Fruit fly (Drosophila melanogaster) whole organism, embryonic: ENCODE results near the gene CG42399.

Experiments
- Asciz ChIP-seq: fragments of 200-800 bp; sonication (Bioruptor generic); optimal IDR thresholded peaks from 2 replicates; lab custom pipeline; 2017; ENCODE audit warnings: missing biosample characterization, mild to moderate bottlenecking, missing genetic modification characterization, missing genetic modification reagents
- BtbVII ChIP-seq: fragments of 200-800 bp; sonication (Bioruptor generic); optimal IDR thresholded peaks from 3 replicates; lab custom pipeline; 2017; ENCODE audit warnings: missing biosample characterization, mild to moderate bottlenecking, missing genetic modification characterization
- CG10209 ChIP-seq: fragments of 200-800 bp; sonication (Bioruptor generic); optimal IDR thresholded peaks from 3 replicates; lab custom pipeline; 2017; ENCODE audit warnings: missing biosample characterization, mild to moderate bottlenecking, missing genetic modification characterization, missing genetic modification reagents
- CG10366 ChIP-seq: fragments of 200-800 bp; sonication (Bioruptor generic); IDR thresholded peaks from 2 replicates; pipeline ENCODE4 v1.3.6; 2022; ENCODE audit warnings: missing biosample characterization, missing genetic modification characterization
- CG11247 ChIP-seq: fragments of 200-800 bp; sonication (Bioruptor generic); IDR thresholded peaks from 2 replicates; pipeline ENCODE4 v1.3.6; 2022; ENCODE audit warnings: missing biosample characterization, missing genetic modification characterization
- CG11695 ChIP-seq: fragments of 200-800 bp; sonication (Bioruptor generic); IDR thresholded peaks from 3 replicates; pipeline ENCODE4 v1.3.6; 2022; ENCODE audit warnings: missing biosample characterization, missing genetic modification characterization
- CG12744 ChIP-seq: fragments of 200-800 bp; sonication (Bioruptor generic); optimal IDR thresholded peaks from 2 replicates; lab custom pipeline; 2016; ENCODE audit warnings: missing biosample characterization, missing genetic modification characterization
- CG14667 ChIP-seq: fragments of 200-800 bp; sonication (Bioruptor generic); IDR thresholded peaks from 2 replicates; pipeline ENCODE4 v1.3.6; 2022; ENCODE audit warnings: missing biosample characterization, missing genetic modification characterization
- CG18476 ChIP-seq: fragments of 200-800 bp; sonication (Bioruptor generic); optimal IDR thresholded peaks from 2 replicates; lab custom pipeline; 2016; ENCODE audit warnings: missing biosample characterization, mild to moderate bottlenecking, missing genetic modification characterization
- CG18764 ChIP-seq: fragments of 200-800 bp; sonication (Bioruptor generic); optimal IDR thresholded peaks from 3 replicates; lab custom pipeline; 2016; ENCODE audit warnings: missing biosample characterization, missing genetic modification characterization
- CG30020 ChIP-seq: fragments of 200-800 bp; optimal IDR thresholded peaks from 2 replicates; lab custom pipeline; 2019; ENCODE audit warnings: missing biosample characterization, mild to moderate bottlenecking, missing genetic modification characterization, moderate library complexity
- CG31365 ChIP-seq: fragments of 200-800 bp; sonication (Bioruptor generic); optimal IDR thresholded peaks from 2 replicates; lab custom pipeline; 2018; ENCODE audit warnings: missing biosample characterization, mild to moderate bottlenecking, missing genetic modification characterization
- CG33213 ChIP-seq: fragments of 200-800 bp; sonication (Bioruptor generic); optimal IDR thresholded peaks from 3 replicates; lab custom pipeline; 2016; ENCODE audit warnings: missing biosample characterization, missing genetic modification characterization
- CG3407 ChIP-seq: fragments of 200-800 bp; sonication (Bioruptor generic); optimal IDR thresholded peaks from 2 replicates; lab custom pipeline; 2018; ENCODE audit warnings: missing biosample characterization, mild to moderate bottlenecking, missing genetic modification characterization
- CG42726 ChIP-seq: fragments of 200-800 bp; sonication (Bioruptor generic); IDR thresholded peaks from 2 replicates; pipeline ENCODE4 v1.3.6; 2022; ENCODE audit warnings: missing biosample characterization, missing genetic modification characterization; ENCODE audit not compliant: partially characterized antibody
- CG4282 ChIP-seq: fragments of 200-800 bp; sonication (Bioruptor generic); optimal IDR thresholded peaks from 2 replicates; lab custom pipeline; 2016; ENCODE audit warnings: missing biosample characterization, missing genetic modification characterization
- CG4707 ChIP-seq: fragments of 200-800 bp; sonication (Bioruptor generic); optimal IDR thresholded peaks from 2 replicates; lab custom pipeline; 2018; ENCODE audit warnings: missing biosample characterization, mild to moderate bottlenecking, missing genetic modification characterization, moderate library complexity
- CG6854 ChIP-seq: fragments of 200-800 bp; sonication (Bioruptor generic); optimal IDR thresholded peaks from 3 replicates; lab custom pipeline; 2017; ENCODE audit warnings: missing biosample characterization, mild to moderate bottlenecking, missing genetic modification characterization
- CG7928 ChIP-seq: fragments of 200-800 bp; sonication (Bioruptor generic); optimal IDR thresholded peaks from 2 replicates; lab custom pipeline; 2017; ENCODE audit warnings: missing biosample characterization, mild to moderate bottlenecking, missing genetic modification characterization
- CG9876 ChIP-seq: fragments of 200-800 bp; sonication (Bioruptor generic); optimal IDR thresholded peaks from 2 replicates; lab custom pipeline; 2016; ENCODE audit warnings: missing biosample characterization, missing genetic modification characterization
- CrebB ChIP-seq: fragments of 200-800 bp; sonication (Bioruptor generic); optimal IDR thresholded peaks from 3 replicates; lab custom pipeline; 2018; ENCODE audit warnings: missing biosample characterization, mild to moderate bottlenecking, missing genetic modification characterization
- D19A ChIP-seq: fragments of 200-800 bp; optimal IDR thresholded peaks from 3 replicates; lab custom pipeline; 2019; ENCODE audit warnings: missing biosample characterization, mild to moderate bottlenecking, missing genetic modification characterization, moderate library complexity
- Dip2 ChIP-seq: fragments of 200-800 bp; sonication (Bioruptor generic); IDR thresholded peaks from 2 replicates; pipeline ENCODE4 v1.3.6; 2022; ENCODE audit warnings: missing biosample characterization, missing genetic modification characterization
- Elba2 ChIP-seq: fragments of 200-800 bp; sonication (Bioruptor generic); optimal IDR thresholded peaks from 3 replicates; lab custom pipeline; 2016; ENCODE audit warnings: missing biosample characterization, missing genetic modification characterization
- Hr39 ChIP-seq: fragments of >200 bp; optimal IDR thresholded peaks from 2 replicates; lab custom pipeline; 2017
- Hsf ChIP-seq: fragments of 200-800 bp; sonication (Bioruptor generic); optimal IDR thresholded peaks from 3 replicates; lab custom pipeline; 2016; ENCODE audit warnings: missing biosample characterization, missing genetic modification characterization
- Mad ChIP-seq: fragments of 200-800 bp; sonication (Bioruptor generic); optimal IDR thresholded peaks from 2 replicates; lab custom pipeline; 2016; ENCODE audit warnings: missing biosample characterization, missing genetic modification characterization
- Mes4 ChIP-seq: fragments of 200-800 bp; sonication (Bioruptor generic); optimal IDR thresholded peaks from 2 replicates; lab custom pipeline; 2016; ENCODE audit warnings: missing biosample characterization, missing genetic modification characterization
- Myb ChIP-seq: fragments of 200-800 bp; sonication (Bioruptor generic); optimal IDR thresholded peaks from 2 replicates; lab custom pipeline; 2016; ENCODE audit warnings: missing biosample characterization, missing genetic modification characterization
- NK7.1 ChIP-seq: fragments of 200-800 bp; sonication (Bioruptor generic); optimal IDR thresholded peaks from 3 replicates; lab custom pipeline; 2016; ENCODE audit warnings: missing biosample characterization, missing genetic modification characterization
- Nf-YB ChIP-seq: fragments of 200-800 bp; sonication (Bioruptor generic); optimal IDR thresholded peaks from 3 replicates; lab custom pipeline; 2019; ENCODE audit warnings: missing biosample characterization, mild to moderate bottlenecking, missing genetic modification characterization, moderate library complexity
- NfI ChIP-seq: fragments of 200-800 bp; sonication (Bioruptor generic); optimal IDR thresholded peaks from 3 replicates; lab custom pipeline; 2018; ENCODE audit warnings: missing biosample characterization, mild to moderate bottlenecking, missing genetic modification characterization, moderate library complexity
- TFAM ChIP-seq: fragments of 200-800 bp; sonication (Bioruptor generic); optimal IDR thresholded peaks from 2 replicates; lab custom pipeline; 2017; ENCODE audit warnings: missing biosample characterization, missing genetic modification characterization, inconsistent platforms
- Usf ChIP-seq: fragments of 200-800 bp; sonication (Bioruptor generic); optimal IDR thresholded peaks from 2 replicates; lab custom pipeline; 2017; ENCODE audit warnings: missing genotype, missing biosample characterization, missing genetic modification characterization
- ase ChIP-seq: fragments of 200-800 bp; sonication (Bioruptor generic); IDR thresholded peaks from 3 replicates; pipeline ENCODE4 v1.3.6; 2022; ENCODE audit warnings: missing biosample characterization, missing genetic modification characterization
- cwo ChIP-seq: fragments of 200-800 bp; sonication (Bioruptor generic); optimal IDR thresholded peaks from 3 replicates; lab custom pipeline; 2017; ENCODE audit warnings: missing biosample characterization, missing genetic modification characterization, mild to moderate bottlenecking, moderate library complexity, missing genetic modification reagents
- dati ChIP-seq: fragments of 200-800 bp; sonication (Bioruptor generic); IDR thresholded peaks from 2 replicates; pipeline ENCODE4 v1.3.6; 2022; ENCODE audit warnings: missing biosample characterization, missing genetic modification characterization
- dysf ChIP-seq: fragments of 200-800 bp; sonication (Bioruptor generic); IDR thresholded peaks from 3 replicates; pipeline ENCODE4 v1.3.6; 2022; ENCODE audit warnings: missing biosample characterization, missing genetic modification characterization
- gce ChIP-seq: fragments of 200-800 bp; sonication (Bioruptor generic); IDR thresholded peaks from 3 replicates; pipeline ENCODE4 v1.3.6; 2022; ENCODE audit warnings: missing biosample characterization, missing genetic modification characterization
- hb ChIP-seq: fragments of 200-800 bp; sonication (Bioruptor generic); IDR thresholded peaks from 3 replicates; pipeline ENCODE4 v1.3.6; 2022; ENCODE audit warnings: missing biosample characterization, missing genetic modification characterization; ENCODE audit not compliant: partially characterized antibody
- lbe ChIP-seq: fragments of 200-800 bp; sonication (Bioruptor generic); optimal IDR thresholded peaks from 2 replicates; lab custom pipeline; 2016; ENCODE audit warnings: missing biosample characterization, mild to moderate bottlenecking, missing genetic modification characterization
- lmd ChIP-seq: fragments of 200-800 bp; sonication (Bioruptor generic); IDR thresholded peaks from 2 replicates; pipeline ENCODE4 v1.3.6; 2022; ENCODE audit warnings: missing biosample characterization, missing genetic modification characterization
- mld ChIP-seq: fragments of 200-800 bp; sonication (Bioruptor generic); IDR thresholded peaks from 3 replicates; pipeline ENCODE4 v1.3.6; 2022; ENCODE audit warnings: missing biosample characterization, missing genetic modification characterization; ENCODE audit not compliant: partially characterized antibody
- odd ChIP-seq: fragments of 200-800 bp; sonication (Bioruptor generic); optimal IDR thresholded peaks from 2 replicates; lab custom pipeline; 2017; ENCODE audit warnings: missing biosample characterization, mild to moderate bottlenecking, missing genetic modification characterization
- pum ChIP-seq: fragments of 200-800 bp; sonication (Bioruptor generic); optimal IDR thresholded peaks from 2 replicates; lab custom pipeline; 2016; ENCODE audit warnings: missing biosample characterization, missing genetic modification characterization
- sc ChIP-seq, 3 experiments: fragments of >200 bp in 2 of 3; fragments of 200-800 bp in 1 of 3; sonication (Bioruptor generic) in 1 of 3; optimal IDR thresholded peaks; 2 replicates in 2 of 3; 3 replicates in 1 of 3; lab custom pipeline; 2017; ENCODE audit warnings: mild to moderate bottlenecking in 1 of 3, missing biosample characterization in 1 of 3, missing genetic modification characterization in 1 of 3, missing genetic modification reagents in 1 of 3
- schlank ChIP-seq: fragments of 200-800 bp; sonication (Bioruptor generic); optimal IDR thresholded peaks from 2 replicates; lab custom pipeline; 2018; ENCODE audit warnings: missing biosample characterization, mild to moderate bottlenecking, missing genetic modification characterization
- wdn ChIP-seq: fragments of 200-800 bp; sonication (Bioruptor generic); IDR thresholded peaks from 2 replicates; pipeline ENCODE4 v1.3.6; 2022; ENCODE audit warnings: missing biosample characterization, missing genetic modification characterization
- zfh2 ChIP-seq: fragments of 200-800 bp; sonication (Bioruptor generic); optimal IDR thresholded peaks from 2 replicates; lab custom pipeline; 2016; ENCODE audit warnings: missing biosample characterization, missing genetic modification characterization

CG42399 gene

dm6 chr2L:107476-108436 is 45.3 kb downstream of the CG42399 start (continued):
- no peak for TF ChIP-seq CG11247 (GFP tag; lab: Robert Waterston, UW)
- TF ChIP-seq CG7928 (GFP tag; lab: Kevin White, UChicago) = no peak
- TF ChIP-seq CG11695 (GFP tag; lab: Robert Waterston, UW) = peak; percentile 87
- TF ChIP-seq CG18476 = no peak
- peak; percentile 16 for TF ChIP-seq CG30020 (tag; lab: Kevin White, UChicago)
- no peak for TF ChIP-seq CG3407 (GFP tag; lab: Kevin White, UChicago)
- no peak for TF ChIP-seq Elba2 (GFP tag; lab: Kevin White, UChicago)
- no peak for TF ChIP-seq TFAM
- peak; percentile 59 for TF ChIP-seq BtbVII
- TF ChIP-seq zfh2 (GFP tag; lab: Kevin White, UChicago) = no peak
- no peak for TF ChIP-seq CG12744 (GFP tag; lab: Kevin White, UChicago)
- TF ChIP-seq pum (GFP tag; lab: Kevin White, UChicago) = no peak
- TF ChIP-seq CG10366 (GFP tag; lab: Robert Waterston, UW) = no peak
- no peak for TF ChIP-seq Hr39 (lab: Kevin White, UChicago)
- TF ChIP-seq ase (GFP tag; lab: Robert Waterston, UW) = no peak
- no peak for TF ChIP-seq schlank
- TF ChIP-seq NK7.1 (GFP tag; lab: Kevin White, UChicago) = no peak
- TF ChIP-seq NfI = peak; percentile 2
- TF ChIP-seq gce (GFP tag; lab: Robert Waterston, UW) = no peak
- no peak for TF ChIP-seq Mad (GFP tag; lab: Kevin White, UChicago)
- TF ChIP-seq wdn (GFP tag; lab: Robert Waterston, UW) = no peak
- TF ChIP-seq odd (GFP tag; lab: Kevin White, UChicago) = no peak
- no peak for TF ChIP-seq hb (GFP tag; lab: Robert Waterston, UW)
- TF ChIP-seq CG10209 (GFP tag; lab: Kevin White, UChicago) = no peak
- TF ChIP-seq Mes4 (GFP tag; lab: Kevin White, UChicago) = no peak
- TF ChIP-seq lbe (GFP tag; lab: Kevin White, UChicago) = peak; percentile 53
- TF ChIP-seq CrebB = peak; percentile 25
- TF ChIP-seq Dip2 = no peak
- no peak for TF ChIP-seq CG9876
- peak; percentile 36 for TF ChIP-seq CG31365
- TF ChIP-seq Asciz (GFP tag; lab: Kevin White, UChicago) = no peak
- TF ChIP-seq CG33213 (GFP tag; lab: Kevin White, UChicago) = no peak
- no peak for TF ChIP-seq CG14667
- TF ChIP-seq D19A (tag; lab: Kevin White, UChicago) = no peak
- TF ChIP-seq sc (optimal IDR thresholded peaks at IDR 0.05; lab: Kevin White, UChicago) = no peak
- no peak for TF ChIP-seq sc (GFP tag; optimal IDR thresholded peaks at IDR 0.05; lab: Kevin White, UChicago)
- no peak for TF ChIP-seq Hsf (GFP tag; lab: Kevin White, UChicago)
- no peak for TF ChIP-seq Usf (GFP tag; lab: Kevin White, UChicago)
- TF ChIP-seq CG4282 (GFP tag; lab: Kevin White, UChicago) = peak; percentile 17
- peak; percentile 49; the same call in 1 of the 2 replicates for TF ChIP-seq CG42726 (GFP tag; lab: Robert Waterston, UW)
- no peak for TF ChIP-seq Nf-YB (GFP tag; lab: Kevin White, UChicago)
- TF ChIP-seq CG18764 = no peak
- no peak for TF ChIP-seq CG4707 (GFP tag; lab: Kevin White, UChicago)
- TF ChIP-seq lmd (GFP tag; lab: Robert Waterston, UW) = no peak
- no peak for TF ChIP-seq dysf (GFP tag; lab: Robert Waterston, UW)
- TF ChIP-seq cwo (GFP tag; lab: Kevin White, UChicago) = peak; percentile 34
- peak; percentile 64 for TF ChIP-seq CG6854 (GFP tag; lab: Kevin White, UChicago)
- no peak for TF ChIP-seq mld (GFP tag; lab: Robert Waterston, UW)
- no peak for TF ChIP-seq Myb (GFP tag; lab: Kevin White, UChicago)
- TF ChIP-seq dati (GFP tag; lab: Robert Waterston, UW) = no peak
